Fruit fly (Drosophila melanogaster): ENCODE data around the gene AnxB11.

Gene AnxB11

DNA sequence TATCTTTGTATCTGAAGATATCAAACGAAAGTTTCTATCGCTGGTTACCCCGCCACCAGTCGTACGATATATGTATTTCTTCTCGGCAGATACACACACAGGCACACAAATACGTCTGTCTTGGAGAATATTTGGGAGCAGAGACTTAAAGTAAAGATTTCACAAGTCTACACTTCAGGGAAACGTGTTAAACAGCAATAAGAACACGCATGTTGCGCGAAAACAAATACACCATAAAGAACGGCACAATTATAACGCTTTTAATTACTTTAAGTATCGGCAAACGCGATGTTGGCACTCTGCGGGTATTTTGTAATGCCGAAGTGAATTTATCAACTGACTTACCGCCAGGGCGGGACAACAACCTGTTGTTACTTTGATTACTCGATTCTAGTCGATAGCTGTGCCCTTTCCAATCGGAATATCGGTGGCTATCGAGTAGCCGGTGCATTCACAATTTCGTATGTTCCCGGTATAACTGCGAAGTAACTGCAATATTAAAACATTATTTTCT is at the start of gene AnxB11:
Gene AnxB11 (minus strand): TSS at position 367 of the 514 bp plus-strand sequence.
- peak; percentile 23 for TF ChIP-seq dsx (GFP tag; optimal IDR thresholded peaks at IDR 0.05; ENCODE audit: poor library complexity, severe bottlenecking)
- TF ChIP-seq ss (GFP tag; optimal IDR thresholded peaks at IDR 0.05): peak in 1 of 2 experiments; percentile 9
- no peak for TF ChIP-seq salr (GFP tag; optimal IDR thresholded peaks at IDR 0.05)
- TF ChIP-seq achi (GFP tag; optimal IDR thresholded peaks at IDR 0.05): peak; percentile 9
- no peak for TF ChIP-seq lz (GFP tag; optimal IDR thresholded peaks at IDR 0.05)
- peak; percentile 64 for TF ChIP-seq Eip78C (GFP tag)

DNA sequence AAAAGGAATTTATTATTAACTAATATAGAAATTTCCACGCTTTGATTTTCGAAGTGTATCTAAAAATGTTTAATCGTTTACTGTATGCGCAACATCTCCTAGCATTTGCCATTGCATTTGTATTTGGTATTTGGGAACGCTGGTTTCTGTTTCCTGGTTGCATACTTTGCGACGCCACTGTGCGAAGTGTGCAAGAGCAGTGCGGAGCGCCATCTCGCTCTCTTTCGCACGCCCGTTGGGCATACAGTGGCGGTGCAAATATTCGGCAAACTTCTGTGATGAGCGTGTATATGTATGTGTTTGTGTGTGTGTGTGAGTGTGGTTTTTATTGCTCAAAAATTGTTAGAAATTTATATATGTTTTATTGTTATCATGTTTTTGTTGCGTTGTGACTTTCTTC is 36.5 kb upstream of the AnxB11 start:
- TF ChIP-seq CG8632 (GFP tag; optimal IDR thresholded peaks at IDR 0.05): no peak
- no peak for TF ChIP-seq CG4318 (GFP tag; optimal IDR thresholded peaks at IDR 0.05)
- no peak for TF ChIP-seq CG3919 (GFP tag; optimal IDR thresholded peaks at IDR 0.05)
- TF ChIP-seq pdm3 (GFP tag; optimal IDR thresholded peaks at IDR 0.05): peak; percentile 18
- TF ChIP-seq svp (GFP tag): peak; percentile 61
- TF ChIP-seq Hr38 (GFP tag; optimal IDR thresholded peaks at IDR 0.05): no peak
- TF ChIP-seq Hr39 (GFP tag; optimal IDR thresholded peaks at IDR 0.05): peak; percentile 14
- TF ChIP-seq Met (GFP tag; optimal IDR thresholded peaks at IDR 0.05): peak; percentile 13

DNA sequence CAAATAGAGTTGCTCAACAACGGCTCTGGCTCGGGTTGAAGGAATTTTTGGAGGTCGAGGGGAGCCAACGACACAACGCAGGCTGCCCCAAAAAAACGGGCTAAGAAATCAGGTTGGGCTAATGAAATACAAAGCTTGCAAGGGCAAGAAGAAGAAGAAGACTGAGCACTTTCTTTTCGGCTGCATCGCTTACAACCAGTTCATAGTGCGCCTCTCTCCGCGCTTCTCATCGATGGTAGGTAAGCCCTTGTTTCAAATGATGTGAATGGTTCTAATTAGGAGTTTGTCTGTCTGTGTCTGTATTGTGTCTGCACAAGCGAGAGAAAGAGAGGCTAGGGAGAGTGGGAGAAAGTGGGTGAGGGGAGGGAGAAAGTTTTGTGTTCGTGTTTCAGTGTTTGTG is 34.5 kb upstream of the AnxB11 start:
- no peak for TF ChIP-seq CG6276 (GFP tag; optimal IDR thresholded peaks at IDR 0.05)
- TF ChIP-seq Blimp-1 (GFP tag; optimal IDR thresholded peaks at IDR 0.05): peak; percentile 46

dm6 chrX:16449316-16449715 is 27.3 kb upstream of the AnxB11 start:
- no peak for TF ChIP-seq svp (GFP tag)
- TF ChIP-seq Sox14 (GFP tag; optimal IDR thresholded peaks at IDR 0.05): no peak
- no peak for TF ChIP-seq Sox15 (GFP tag; optimal IDR thresholded peaks at IDR 0.05)
- no peak for TF ChIP-seq salr (GFP tag; optimal IDR thresholded peaks at IDR 0.05)
- no peak for TF ChIP-seq acj6 (GFP tag; optimal IDR thresholded peaks at IDR 0.05)
- TF ChIP-seq CG8119 (GFP tag; IDR thresholded peaks at IDR 0.05): no peak
- TF ChIP-seq CG3032 (tag; optimal IDR thresholded peaks at IDR 0.05): no peak
- no peak for TF ChIP-seq CG10631 (GFP tag; optimal IDR thresholded peaks at IDR 0.05)
- no peak for TF ChIP-seq vri (GFP tag; optimal IDR thresholded peaks at IDR 0.05)
- no peak for TF ChIP-seq fkh (GFP tag; optimal IDR thresholded peaks at IDR 0.05)
- TF ChIP-seq CG3919 (GFP tag; optimal IDR thresholded peaks at IDR 0.05): no peak
- no peak for TF ChIP-seq CG9139 (GFP tag; optimal IDR thresholded peaks at IDR 0.05)

dm6 chrX:16448252-16449191 is 26.5 kb upstream of the AnxB11 start, which contains the start of the genes CG34015 and eIF4H1:
Gene CG34015 (minus strand): TSS chrX:16448302.
Gene eIF4H1 (plus strand): TSS chrX:16448665.
- TF ChIP-seq Sox102F (GFP tag; optimal IDR thresholded peaks at IDR 0.05) (no peak), Hr39 (GFP tag; optimal IDR thresholded peaks at IDR 0.05) (no peak), CG8319 (GFP tag; optimal IDR thresholded peaks at IDR 0.05) (no peak), net (GFP tag; optimal IDR thresholded peaks at IDR 0.05) (peak; percentile 61), CG10669 (GFP tag; optimal IDR thresholded peaks at IDR 0.05) (no peak), fd85E (GFP tag; optimal IDR thresholded peaks at IDR 0.05) (no peak), CG11902 (GFP tag; optimal IDR thresholded peaks at IDR 0.05) (no peak), Eip75B (GFP tag; optimal IDR thresholded peaks at IDR 0.05) (peak; percentile 28), CG6276 (GFP tag; optimal IDR thresholded peaks at IDR 0.05) (peak; percentile 84), ss (GFP tag; optimal IDR thresholded peaks at IDR 0.05) (peak; percentile 87 to 93), CG32006 (GFP tag; optimal IDR thresholded peaks at IDR 0.05) (peak; percentile 55), CG3032 (tag; optimal IDR thresholded peaks at IDR 0.05) (no peak), CG8119 (GFP tag; IDR thresholded peaks at IDR 0.05) (peak; percentile 75; the same call in 2 of the 3 replicates), Hr4 (GFP tag; optimal IDR thresholded peaks at IDR 0.05) (no peak), dac (GFP tag; optimal IDR thresholded peaks at IDR 0.05) (peak; percentile 56), eg (GFP tag; IDR thresholded peaks at IDR 0.05) (peak; percentile 77; the same call in 1 of the 3 replicates), CG8632 (GFP tag; optimal IDR thresholded peaks at IDR 0.05) (no peak), OdsH (GFP tag; optimal IDR thresholded peaks at IDR 0.05) (peak; percentile 22), CG6792 (GFP tag; optimal IDR thresholded peaks at IDR 0.05) (peak; percentile 34), pdm3 (GFP tag; optimal IDR thresholded peaks at IDR 0.05) (no peak), Blimp-1 (GFP tag; optimal IDR thresholded peaks at IDR 0.05) (no peak), CG16779 (tag; optimal IDR thresholded peaks at IDR 0.05) (peak; percentile 71), CG15336 (GFP tag; IDR thresholded peaks at IDR 0.05) (peak; percentile 77), Ets21C (GFP tag; optimal IDR thresholded peaks at IDR 0.05) (no peak)
